Worm (Caenorhabditis elegans): Measurements from ENCODE around the gene B0336.12.

The B0336.12 gene

DNA sequence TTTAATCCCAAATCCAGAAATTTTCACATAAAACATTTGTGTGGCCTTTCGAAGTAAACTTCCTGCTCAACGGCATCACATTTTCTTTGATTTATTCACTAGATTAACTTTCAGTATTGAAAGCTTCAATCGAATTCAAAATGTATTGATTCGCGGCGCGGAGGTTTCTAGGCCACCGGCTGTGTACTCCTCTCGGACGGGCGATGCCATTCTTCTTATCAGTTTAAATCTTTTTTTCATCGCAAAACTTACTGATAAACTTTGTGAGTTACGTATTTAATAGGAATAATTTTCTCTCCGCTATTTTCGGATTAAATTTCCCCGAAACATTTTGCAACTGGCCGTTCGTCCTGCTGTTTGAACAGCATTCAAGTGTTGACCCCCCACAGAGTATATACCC lies 11.9 kb upstream of the B0336.12 start (continued):
- TF ChIP-seq C38D4.7 (GFP tag; optimal IDR thresholded peaks at IDR 0.05), result no peak
- no peak for TF ChIP-seq ceh-18 (tag; optimal IDR thresholded peaks at IDR 0.05)
- TF ChIP-seq unc-3 (GFP tag; conservative IDR thresholded peaks at IDR 0.05), result no peak
- TF ChIP-seq unc-3 (tag; optimal IDR thresholded peaks at IDR 0.05), result no peak
- no peak for TF ChIP-seq syd-9 (tag; optimal IDR thresholded peaks at IDR 0.05)
- TF ChIP-seq Y22D7AL.16 (tag; optimal IDR thresholded peaks at IDR 0.05), result no peak
- TF ChIP-seq ref-2 (tag; optimal IDR thresholded peaks at IDR 0.05), result peak; percentile 72
- TF ChIP-seq eyg-1 (tag; optimal IDR thresholded peaks at IDR 0.05), result no peak
- no peak for TF ChIP-seq ceh-2 (tag; optimal IDR thresholded peaks at IDR 0.05)
- TF ChIP-seq nhr-232 (tag; optimal IDR thresholded peaks at IDR 0.05), result no peak
- TF ChIP-seq ceh-6 (GFP tag; optimal IDR thresholded peaks at IDR 0.05), result no peak
- no peak for TF ChIP-seq ceh-19 (GFP tag; optimal IDR thresholded peaks at IDR 0.05)
- TF ChIP-seq sox-2 (GFP tag; IDR thresholded peaks at IDR 0.05), result no peak
- no peak for TF ChIP-seq sox-4 (tag; optimal IDR thresholded peaks at IDR 0.05)
- peak; percentile 48 for TF ChIP-seq mec-3 (tag; optimal IDR thresholded peaks at IDR 0.05; ENCODE audit: borderline replicate concordance)
- no peak for TF ChIP-seq lim-6 (tag; optimal IDR thresholded peaks at IDR 0.05)
- no peak for TF ChIP-seq unc-86 (tag; optimal IDR thresholded peaks at IDR 0.05)
- no peak for TF ChIP-seq rnt-1 (tag; optimal IDR thresholded peaks at IDR 0.05)
- no peak for TF ChIP-seq madf-2 (tag; optimal IDR thresholded peaks at IDR 0.05)
- TF ChIP-seq ahr-1 (tag; optimal IDR thresholded peaks at IDR 0.05), result no peak
- no peak for TF ChIP-seq hlh-6 (tag; optimal IDR thresholded peaks at IDR 0.05)
- TF ChIP-seq tbx-7 (tag; optimal IDR thresholded peaks at IDR 0.05), result no peak
- TF ChIP-seq dve-1 (tag; optimal IDR thresholded peaks at IDR 0.05), result no peak
- no peak for TF ChIP-seq F13H6.1 (tag; optimal IDR thresholded peaks at IDR 0.05)
- no peak for TF ChIP-seq ceh-22 (tag; optimal IDR thresholded peaks at IDR 0.05)
- no peak for TF ChIP-seq unc-55 (GFP tag; optimal IDR thresholded peaks at IDR 0.05)
- TF ChIP-seq ztf-16 (tag; optimal IDR thresholded peaks at IDR 0.05), result no peak
- TF ChIP-seq unc-42 (tag; optimal IDR thresholded peaks at IDR 0.05), result peak; percentile 10
- TF ChIP-seq fkh-6 (tag; optimal IDR thresholded peaks at IDR 0.05), result no peak
- no peak for TF ChIP-seq pax-1 (tag; optimal IDR thresholded peaks at IDR 0.05)
- TF ChIP-seq ceh-31 (tag; optimal IDR thresholded peaks at IDR 0.05), result peak; percentile 60
- TF ChIP-seq ets-4 (tag; optimal IDR thresholded peaks at IDR 0.05), result peak; percentile 94
- TF ChIP-seq nfya-1 (tag; optimal IDR thresholded peaks at IDR 0.05), result no peak
- no peak for TF ChIP-seq fax-1 (tag; optimal IDR thresholded peaks at IDR 0.05)
- TF ChIP-seq ama-1 (optimal IDR thresholded peaks at IDR 0.05), result no peak
- TF ChIP-seq ceh-48 (tag; optimal IDR thresholded peaks at IDR 0.05), result peak; percentile 47
- no peak for TF ChIP-seq che-1 (tag; optimal IDR thresholded peaks at IDR 0.05)
- peak; percentile 4 for TF ChIP-seq hlh-8 (tag; optimal IDR thresholded peaks at IDR 0.05)
- TF ChIP-seq hlh-13 (GFP tag; optimal IDR thresholded peaks at IDR 0.05), result no peak
- TF ChIP-seq ceh-9 (tag; optimal IDR thresholded peaks at IDR 0.05), result no peak
- TF ChIP-seq fkh-10 (GFP tag; optimal IDR thresholded peaks at IDR 0.05), result no peak
- TF ChIP-seq pha-4 (tag; optimal IDR thresholded peaks at IDR 0.05), result no peak

DNA sequence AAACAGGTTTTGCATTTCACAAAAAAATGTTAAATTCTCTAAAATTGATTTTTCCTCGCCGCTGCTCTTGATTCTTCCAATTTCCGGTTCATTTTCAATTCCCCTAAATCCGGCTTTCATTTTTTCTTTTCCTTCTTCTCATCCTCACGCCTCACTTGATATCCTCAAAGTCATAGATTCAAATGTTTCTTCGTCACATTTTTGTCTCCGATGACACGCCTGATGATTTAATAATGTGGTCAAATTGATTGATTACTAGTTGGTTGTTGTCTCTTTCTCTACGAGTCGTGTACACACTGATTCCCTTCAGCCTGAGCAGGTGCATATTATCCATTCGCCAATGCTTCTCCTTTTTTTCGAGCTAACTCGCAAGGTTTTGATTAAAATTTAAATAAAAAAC lies 11.5 kb upstream of the B0336.12 start:
- peak; percentile 3 for TF ChIP-seq nfya-1 (tag; optimal IDR thresholded peaks at IDR 0.05)
- peak; percentile 72 for TF ChIP-seq unc-55 (GFP tag; optimal IDR thresholded peaks at IDR 0.05)
- no peak for TF ChIP-seq pat-9 (tag; optimal IDR thresholded peaks at IDR 0.05)
